Worm (Caenorhabditis elegans) whole organism, late embryonic: ENCODE data around the gene E02C12.12.

ENCODE experiments used
- ets-4 ChIP-seq: sonication (generic microtip); optimal IDR thresholded peaks from 2 replicates; lab custom pipeline; 2016; ENCODE audit warnings: missing genetic modification characterization, missing compliant biosample characterization
- fkh-10 ChIP-seq: fragments of 150-350 bp; optimal IDR thresholded peaks from 2 replicates; lab custom pipeline; 2014; ENCODE audit warnings: missing biosample characterization, missing genetic modification reagents, missing genetic modification characterization
- pha-2 ChIP-seq: sonication (generic microtip); optimal IDR thresholded peaks from 2 replicates; lab custom pipeline; 2017; ENCODE audit warnings: mild to moderate bottlenecking, missing genetic modification characterization, missing compliant biosample characterization

- TF ChIP-seq ets-4 (no peak), pha-2 (tag; lab: Kevin White, UChicago) (no peak), fkh-10 (GFP tag; lab: Kevin White, UChicago) (no peak)
Measured at ce11 chrV:9336462-9336861, 45.7 kb downstream of the E02C12.12 start, which contains the start of gene coq-6.
